Fruit fly (Drosophila melanogaster) whole organism, prepupa: ENCODE measurements around the gene CG42779.

Source experiments
- CG10669 ChIP-seq: fragments of 200-800 bp; sonication (Bioruptor generic); optimal IDR thresholded peaks from 3 replicates; lab custom pipeline; 2018; ENCODE audit warnings: missing biosample characterization, mild to moderate bottlenecking, missing genetic modification characterization, moderate library complexity
- CG11762 ChIP-seq: fragments of 200-800 bp; sonication (Bioruptor generic); optimal IDR thresholded peaks from 3 replicates; lab custom pipeline; 2016; ENCODE audit warnings: missing biosample characterization, missing genetic modification characterization; ENCODE audit not compliant: insufficient read depth
- CG11902 ChIP-seq: fragments of 200-800 bp; sonication (Bioruptor generic); optimal IDR thresholded peaks from 3 replicates; lab custom pipeline; 2016; ENCODE audit warnings: missing biosample characterization, missing genetic modification characterization
- CG15336 ChIP-seq: fragments of 200-800 bp; sonication (Bioruptor generic); IDR thresholded peaks from 2 replicates; pipeline ENCODE4 v1.3.6; 2022; ENCODE audit warnings: missing biosample characterization, missing genetic modification characterization
- CG1621 ChIP-seq: fragments of 200-800 bp; sonication (Bioruptor generic); optimal IDR thresholded peaks from 3 replicates; lab custom pipeline; 2018; ENCODE audit warnings: missing biosample characterization, mild to moderate bottlenecking, missing genetic modification characterization
- CG16779 ChIP-seq: fragments of 200-800 bp; sonication (Bioruptor generic); optimal IDR thresholded peaks from 3 replicates; lab custom pipeline; 2017; ENCODE audit warnings: missing biosample characterization, mild to moderate bottlenecking, missing genetic modification characterization
- CG31627 ChIP-seq: fragments of 200-800 bp; sonication (Bioruptor generic); optimal IDR thresholded peaks from 3 replicates; lab custom pipeline; 2016; ENCODE audit warnings: missing biosample characterization, missing genetic modification characterization
- CG34406 ChIP-seq: fragments of 200-800 bp; sonication (Bioruptor generic); optimal IDR thresholded peaks from 3 replicates; lab custom pipeline; 2016; ENCODE audit warnings: missing biosample characterization, missing genetic modification characterization
- CG6792 ChIP-seq: fragments of 200-800 bp; sonication (Bioruptor generic); optimal IDR thresholded peaks from 3 replicates; lab custom pipeline; 2016; ENCODE audit warnings: missing biosample characterization, missing genetic modification characterization
- CG6854 ChIP-seq: fragments of 200-800 bp; sonication (Bioruptor generic); optimal IDR thresholded peaks from 2 replicates; lab custom pipeline; 2017; ENCODE audit warnings: missing biosample characterization, mild to moderate bottlenecking, missing genetic modification characterization
- CG8119 ChIP-seq: fragments of 200-800 bp; sonication (Bioruptor generic); IDR thresholded peaks from 3 replicates; pipeline ENCODE4 v1.3.6; 2022; ENCODE audit warnings: missing biosample characterization, missing genetic modification characterization
- CG8319 ChIP-seq: fragments of 200-800 bp; sonication (Bioruptor generic); optimal IDR thresholded peaks from 3 replicates; lab custom pipeline; 2016; ENCODE audit warnings: missing biosample characterization, missing genetic modification characterization
- CG8632 ChIP-seq: fragments of 200-800 bp; sonication (Bioruptor generic); optimal IDR thresholded peaks from 3 replicates; lab custom pipeline; 2016; ENCODE audit warnings: missing biosample characterization, missing genetic modification characterization
- Gug ChIP-seq: fragments of 200-800 bp; sonication (Bioruptor generic); IDR thresholded peaks from 2 replicates; pipeline ENCODE4 v1.3.6; 2022; ENCODE audit warnings: missing biosample characterization, missing genetic modification characterization
- Hr38 ChIP-seq: sonication (Bioruptor generic); optimal IDR thresholded peaks from 2 replicates; lab custom pipeline; 2016; ENCODE audit warnings: missing biosample characterization, missing genetic modification characterization
- Hr4 ChIP-seq: fragments of 200-800 bp; sonication (Bioruptor generic); optimal IDR thresholded peaks from 3 replicates; lab custom pipeline; 2016; ENCODE audit warnings: missing biosample characterization, missing genetic modification characterization
- Met ChIP-seq: fragments of 200-800 bp; sonication (Bioruptor generic); optimal IDR thresholded peaks from 3 replicates; lab custom pipeline; 2016; ENCODE audit warnings: missing biosample characterization, missing genetic modification characterization
- OdsH ChIP-seq: fragments of 200-800 bp; sonication (Bioruptor generic); optimal IDR thresholded peaks from 3 replicates; lab custom pipeline; 2016; ENCODE audit warnings: missing biosample characterization, missing genetic modification characterization
- cyc ChIP-seq: fragments of 200-800 bp; sonication (Bioruptor generic); optimal IDR thresholded peaks from 3 replicates; lab custom pipeline; 2016; ENCODE audit warnings: missing biosample characterization, missing genetic modification characterization
- dac ChIP-seq: fragments of 200-800 bp; sonication (Bioruptor generic); optimal IDR thresholded peaks from 2 replicates; lab custom pipeline; 2017; ENCODE audit warnings: missing biosample characterization, mild to moderate bottlenecking, missing genetic modification characterization
- lz ChIP-seq: fragments of 200-800 bp; sonication (Bioruptor generic); optimal IDR thresholded peaks from 3 replicates; lab custom pipeline; 2016; ENCODE audit warnings: missing biosample characterization, missing genetic modification characterization
- salr ChIP-seq, 2 experiments: fragments of 200-800 bp; sonication (Bioruptor generic); optimal IDR thresholded peaks; 3 replicates each; lab custom pipeline; 2016 to 2018; ENCODE audit warnings: missing biosample characterization in 2 of 2, missing genetic modification characterization in 2 of 2, mild to moderate bottlenecking in 1 of 2

Gene CG42779

DNA sequence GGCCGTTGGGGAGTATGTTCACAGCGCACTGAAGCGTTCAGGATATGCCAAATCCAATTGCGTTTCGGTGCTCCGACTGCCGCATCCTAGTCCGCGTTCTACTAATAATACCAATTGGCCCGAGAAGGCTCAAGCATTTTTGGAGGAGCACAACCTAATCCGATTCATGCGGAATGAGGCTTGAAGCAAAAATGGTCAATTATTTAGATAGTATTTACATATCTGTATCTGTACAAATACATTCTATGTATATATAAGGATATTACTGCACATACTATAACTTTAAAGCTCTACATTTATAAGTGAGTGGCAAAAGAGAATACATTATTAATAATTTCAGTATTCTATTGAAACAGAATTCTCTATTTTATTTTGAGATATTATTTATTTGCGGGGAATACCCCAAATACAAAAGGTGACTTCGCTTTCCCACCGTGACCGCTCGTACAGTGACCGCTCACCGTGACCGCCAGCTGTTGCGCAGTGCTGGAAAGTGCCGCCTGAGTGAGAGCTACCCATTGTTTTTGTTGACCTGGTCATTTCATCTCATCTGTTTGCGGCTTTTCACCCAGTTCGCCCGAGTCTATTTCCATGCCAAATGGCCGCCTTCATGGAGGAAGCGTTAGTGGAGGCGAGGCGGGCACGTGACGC, 30.1 kb downstream of the CG42779 start, which contains the start of gene CG5292 (continued):
- no peak for TF ChIP-seq OdsH (GFP tag; lab: Kevin White, UChicago)
- TF ChIP-seq CG8119 (GFP tag; lab: Robert Waterston, UW) = peak; percentile 56; the same call in 2 of the 3 replicates
- TF ChIP-seq CG6854 = no peak
- TF ChIP-seq CG6792 (GFP tag; lab: Kevin White, UChicago) = peak; percentile 52
- peak; percentile 28 for TF ChIP-seq CG1621 (tag; lab: Kevin White, UChicago)
- TF ChIP-seq Hr38 = no peak
- peak; percentile 45 for TF ChIP-seq CG8319 (GFP tag; lab: Kevin White, UChicago)
- peak; percentile 22 for TF ChIP-seq cyc (GFP tag; lab: Kevin White, UChicago)
- peak; percentile 55 for TF ChIP-seq lz (GFP tag; lab: Kevin White, UChicago)
- peak; percentile 49; the same call in 1 of the 2 replicates for TF ChIP-seq CG15336 (GFP tag; lab: Robert Waterston, UW)
- TF ChIP-seq CG16779 = no peak
- TF ChIP-seq CG8632 = peak; percentile 1
- no peak for TF ChIP-seq dac (GFP tag; lab: Kevin White, UChicago)
- TF ChIP-seq Hr4 = peak; percentile 49
- no peak for TF ChIP-seq Met (GFP tag; lab: Kevin White, UChicago)
- no peak for TF ChIP-seq salr (GFP tag; optimal IDR thresholded peaks at IDR 0.05; lab: Kevin White, UChicago)
- TF ChIP-seq CG11902 (GFP tag; lab: Kevin White, UChicago) = no peak
- no peak for TF ChIP-seq CG34406 (GFP tag; lab: Kevin White, UChicago)
- peak; percentile 27 for TF ChIP-seq CG31627
- TF ChIP-seq CG11762 (GFP tag; lab: Kevin White, UChicago) = no peak
- TF ChIP-seq CG10669 = no peak
- TF ChIP-seq Gug (GFP tag; lab: Robert Waterston, UW) = no peak
